Worm (Caenorhabditis elegans): ENCODE data around the gene iff-1.

The iff-1 gene

DNA sequence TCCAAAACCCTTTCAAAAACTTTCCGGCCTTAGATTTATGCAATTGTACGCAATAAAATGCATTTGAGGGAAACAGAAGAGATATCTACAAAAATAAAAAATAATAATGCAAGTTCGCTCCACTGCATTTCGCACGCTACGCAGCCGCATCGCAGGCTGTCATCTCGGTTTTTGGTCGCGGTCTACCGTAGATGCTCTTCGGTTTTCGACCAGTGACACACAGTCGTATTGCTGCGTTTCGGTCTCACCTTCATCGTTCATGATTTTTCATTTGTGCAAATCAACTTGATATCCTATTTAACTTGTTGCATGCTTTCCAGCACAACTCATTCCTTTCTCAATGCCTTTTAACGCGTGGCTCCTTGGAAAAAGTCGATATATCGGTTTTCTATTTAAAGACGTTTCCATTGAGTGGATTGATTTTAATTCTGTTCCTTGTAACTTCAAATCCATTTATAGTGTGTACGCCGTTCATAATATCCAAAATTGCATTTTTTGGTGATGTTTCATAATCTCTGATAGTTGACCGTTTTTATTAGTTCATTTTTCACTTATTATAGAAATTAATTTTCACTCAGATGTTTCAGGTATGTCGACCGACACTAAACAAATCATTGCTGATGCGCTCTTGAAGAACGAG is 33.8 kb upstream of the iff-1 start, which contains the start of gene vha-1 (continued):
- peak; percentile 60; the same call in 1 of the 2 replicates for TF ChIP-seq pha-4 (GFP tag; IDR thresholded peaks at IDR 0.05)
- TF ChIP-seq pha-4 (tag; optimal IDR thresholded peaks at IDR 0.05): no peak
- TF ChIP-seq set-16 (GFP tag; IDR thresholded peaks at IDR 0.05): no peak
- TF ChIP-seq nhr-77 (tag; optimal IDR thresholded peaks at IDR 0.05): peak; percentile 97
- TF ChIP-seq nhr-11 (tag; optimal IDR thresholded peaks at IDR 0.05): peak; percentile 80
- peak; percentile 71 for TF ChIP-seq jun-1 (tag; optimal IDR thresholded peaks at IDR 0.05)
- no peak for TF ChIP-seq lin-39 (tag; optimal IDR thresholded peaks at IDR 0.05)
- no peak for TF ChIP-seq egl-27 (tag; optimal IDR thresholded peaks at IDR 0.05)
- TF ChIP-seq ceh-20 (GFP tag; IDR thresholded peaks at IDR 0.05): no peak
- TF ChIP-seq ZK337.2 (GFP tag; IDR thresholded peaks at IDR 0.05): no peak
- TF ChIP-seq pqm-1 (tag; optimal IDR thresholded peaks at IDR 0.05): peak; percentile 75
- no peak for TF ChIP-seq vab-7 (GFP tag; IDR thresholded peaks at IDR 0.05)
- peak; percentile 2 for TF ChIP-seq unc-130 (GFP tag; optimal IDR thresholded peaks at IDR 0.05)
- no peak for TF ChIP-seq unc-39 (tag; optimal IDR thresholded peaks at IDR 0.05)
- no peak for TF ChIP-seq snpc-4 (tag; optimal IDR thresholded peaks at IDR 0.05)
- peak; percentile 78 for TF ChIP-seq nhr-10 (tag; optimal IDR thresholded peaks at IDR 0.05)
- TF ChIP-seq cey-2 (tag; optimal IDR thresholded peaks at IDR 0.05; ENCODE audit: borderline replicate concordance, insufficient read depth): no peak
- peak; percentile 22 for TF ChIP-seq ztf-7 (tag; optimal IDR thresholded peaks at IDR 0.05)
- TF ChIP-seq zip-2 (tag; optimal IDR thresholded peaks at IDR 0.05): no peak
- 0 out of 2 replicates have a peak, but pooled peaks have one; percentile 46 for TF ChIP-seq tra-1 (GFP tag; IDR thresholded peaks at IDR 0.05)
- TF ChIP-seq ceh-62 (tag; optimal IDR thresholded peaks at IDR 0.05): no peak
- no peak for TF ChIP-seq ces-1 (GFP tag; optimal IDR thresholded peaks at IDR 0.05)
- TF ChIP-seq mes-2 (tag; optimal IDR thresholded peaks at IDR 0.05; ENCODE audit: poor library complexity, severe bottlenecking): peak; percentile 91
- peak; percentile 70 for TF ChIP-seq hlh-30 (tag; optimal IDR thresholded peaks at IDR 0.05; ENCODE audit: insufficient read depth)
- TF ChIP-seq lin-1 (GFP tag; IDR thresholded peaks at IDR 0.05): peak; percentile 80
- peak; percentile 42; the same call in 1 of the 2 replicates for TF ChIP-seq ceh-44 (GFP tag; IDR thresholded peaks at IDR 0.05)
- TF ChIP-seq nhr-111 (GFP tag; optimal IDR thresholded peaks at IDR 0.05): no peak
- TF ChIP-seq ctbp-1 (GFP tag; IDR thresholded peaks at IDR 0.05): peak; percentile 52
- peak; percentile 40 for TF ChIP-seq lin-15B (tag; optimal IDR thresholded peaks at IDR 0.05)
- no peak for TF ChIP-seq F10B5.3 (tag; optimal IDR thresholded peaks at IDR 0.05)

DNA sequence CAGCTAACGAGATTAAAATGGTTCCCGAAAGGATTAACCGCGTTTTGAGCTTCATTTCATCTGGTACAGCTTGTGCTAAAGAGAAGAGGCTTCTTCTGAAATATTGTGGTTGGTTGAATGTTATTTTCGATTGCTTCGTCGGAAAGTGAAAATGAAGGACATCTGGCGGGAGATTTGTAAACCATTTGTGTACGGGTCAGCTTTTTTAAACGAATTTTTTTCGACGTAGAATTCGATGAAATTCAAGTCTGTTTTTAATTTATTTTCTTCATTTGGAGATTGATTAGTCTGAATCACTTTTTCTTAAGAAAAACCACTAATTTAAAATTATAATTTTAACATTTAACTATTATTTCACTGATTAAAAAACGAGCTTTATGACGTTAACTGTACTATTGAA is 33.3 kb upstream of the iff-1 start, which contains the start of gene sqv-3:
sqv-3 (minus strand) TSS at position 101 of the 400 bp plus-strand sequence.
- TF ChIP-seq egl-27 (tag; optimal IDR thresholded peaks at IDR 0.05): no peak
- TF ChIP-seq mep-1 (tag; optimal IDR thresholded peaks at IDR 0.05): no peak
- no peak for TF ChIP-seq Y75B8A.6 (GFP tag; IDR thresholded peaks at IDR 0.05)
- TF ChIP-seq nhr-77 (tag; optimal IDR thresholded peaks at IDR 0.05): no peak

DNA sequence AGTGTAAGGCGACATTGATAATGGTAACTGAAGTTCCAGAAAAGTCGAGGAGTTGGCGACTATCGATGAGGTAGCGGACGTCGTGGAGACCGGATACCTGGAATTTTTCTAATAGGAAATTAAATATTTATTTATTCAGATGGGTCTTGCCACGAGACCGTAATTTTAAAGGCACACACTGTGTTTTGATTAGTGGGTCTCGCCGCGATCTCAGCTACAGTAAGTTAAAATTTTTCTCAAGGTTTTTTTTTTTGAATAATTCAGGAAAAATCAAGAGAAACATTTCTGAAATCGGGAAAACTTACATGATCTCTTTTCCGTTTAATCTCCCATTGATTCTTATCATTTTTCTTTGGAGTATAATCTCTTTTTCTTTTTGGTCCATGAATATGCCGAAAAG is 32.1 kb upstream of the iff-1 start:
- TF ChIP-seq hmg-1.1 (GFP tag; IDR thresholded peaks at IDR 0.05) (no peak), lin-38 (GFP tag; IDR thresholded peaks at IDR 0.05) (peak; percentile 32; the same call in 1 of the 2 replicates), hlh-11 (tag; optimal IDR thresholded peaks at IDR 0.05) (no peak), ces-1 (GFP tag; optimal IDR thresholded peaks at IDR 0.05) (no peak), hlh-30 (tag; optimal IDR thresholded peaks at IDR 0.05; ENCODE audit: insufficient read depth) (no peak)

DNA sequence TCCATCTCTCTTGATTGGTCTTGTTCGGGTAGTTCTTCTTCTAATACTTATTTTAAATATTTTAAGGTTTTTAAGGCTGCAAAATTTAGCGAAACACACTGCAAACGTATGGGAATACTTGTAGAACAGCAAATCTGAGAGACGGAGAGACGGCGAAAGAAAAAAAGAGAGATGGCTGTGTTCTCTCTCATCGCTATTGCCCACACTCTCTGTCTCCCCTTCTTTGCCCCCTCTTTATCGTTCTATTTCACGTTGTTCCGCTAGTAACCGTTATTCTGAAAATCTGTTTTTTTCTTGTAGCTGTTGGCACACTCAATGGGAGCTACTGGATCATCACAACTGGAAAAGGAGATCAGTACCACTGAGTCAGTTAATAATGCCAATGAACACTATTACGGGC is 29.3 kb upstream of the iff-1 start, which contains the start of gene usp-46:
usp-46 (plus strand) TSS at position 301 of the 400 bp plus-strand sequence.
- no peak for TF ChIP-seq nhr-111 (GFP tag; optimal IDR thresholded peaks at IDR 0.05)
- no peak for TF ChIP-seq F10B5.3 (tag; optimal IDR thresholded peaks at IDR 0.05)
- no peak for TF ChIP-seq aha-1 (tag)
- TF ChIP-seq mes-2 (tag; optimal IDR thresholded peaks at IDR 0.05; ENCODE audit: poor library complexity, severe bottlenecking): peak; percentile 22
- TF ChIP-seq nhr-28 (tag; optimal IDR thresholded peaks at IDR 0.05): peak; percentile 4
- TF ChIP-seq ztf-11 (tag; optimal IDR thresholded peaks at IDR 0.05): no peak
- TF ChIP-seq nhr-25 (tag; optimal IDR thresholded peaks at IDR 0.05; ENCODE audit: borderline replicate concordance, insufficient read depth): no peak
- no peak for TF ChIP-seq lsy-2 (tag; optimal IDR thresholded peaks at IDR 0.05)
- no peak for TF ChIP-seq nhr-11 (tag; optimal IDR thresholded peaks at IDR 0.05)
- peak; percentile 4 for TF ChIP-seq hlh-11 (tag; optimal IDR thresholded peaks at IDR 0.05)
- TF ChIP-seq mep-1 (tag; optimal IDR thresholded peaks at IDR 0.05): peak; percentile 7
- TF ChIP-seq ceh-32 (tag; optimal IDR thresholded peaks at IDR 0.05; ENCODE audit: poor library complexity): no peak
- no peak for TF ChIP-seq pqm-1 (tag; optimal IDR thresholded peaks at IDR 0.05)
- TF ChIP-seq ces-1 (GFP tag; optimal IDR thresholded peaks at IDR 0.05): no peak
- 0 out of 2 replicates have a peak, but pooled peaks have one; percentile 18 for TF ChIP-seq hmg-1.1 (GFP tag; IDR thresholded peaks at IDR 0.05)
- no peak for TF ChIP-seq zag-1 (tag; optimal IDR thresholded peaks at IDR 0.05)
- no peak for TF ChIP-seq sdz-12 (GFP tag; optimal IDR thresholded peaks at IDR 0.05)
- peak; percentile 10 for TF ChIP-seq dve-1 (tag; optimal IDR thresholded peaks at IDR 0.05; ENCODE audit: insufficient read depth)
